Fruit fly (Drosophila melanogaster): ENCODE results near the gene CG42693.

DNA sequence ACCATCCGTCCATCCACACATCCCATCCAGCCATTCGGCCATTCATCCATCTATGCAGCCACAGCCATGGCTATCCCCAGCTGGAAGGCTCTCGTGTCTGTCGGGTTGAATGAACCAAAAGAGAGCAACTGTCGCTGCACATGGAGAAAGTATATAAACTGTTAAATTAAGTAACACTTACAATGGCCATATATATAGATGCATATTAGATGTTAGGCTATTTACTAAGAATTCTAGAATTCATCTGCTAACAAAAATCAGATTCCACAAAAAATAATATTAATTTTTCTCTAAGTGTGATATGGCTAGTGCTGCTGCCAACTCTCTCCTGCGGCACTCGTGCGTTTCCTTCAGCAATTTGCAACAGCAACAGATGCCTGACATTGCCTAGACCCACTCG, 7.9 kb downstream of the CG42693 start:
- TF ChIP-seq Myc (optimal IDR thresholded peaks at IDR 0.05) = no peak
- no peak for TF ChIP-seq h (optimal IDR thresholded peaks at IDR 0.05)

Data from Kc167 (cell line).